Worm (Caenorhabditis elegans) whole organism, young adult: ENCODE results near the gene cpar-1.

Source experiments
- ekl-4 ChIP-seq: fragments of 200-800 bp; sonication (Bioruptor generic); IDR thresholded peaks from 2 replicates; pipeline ENCODE4 v1.3.6; 2022; ENCODE audit warnings: missing genetic modification reagents, missing genetic modification characterization, missing compliant biosample characterization
- repo-1 ChIP-seq: sonication (generic microtip); optimal IDR thresholded peaks from 2 replicates; lab custom pipeline; 2017; ENCODE audit warnings: mild to moderate bottlenecking, missing genetic modification characterization, missing compliant biosample characterization
- sptf-2 ChIP-seq: fragments of 200-800 bp; sonication (Bioruptor generic); optimal IDR thresholded peaks from 2 replicates; lab custom pipeline; 2018; ENCODE audit warnings: mild to moderate bottlenecking, missing genetic modification characterization, missing compliant biosample characterization
- unc-62 ChIP-seq: fragments of 150-350 bp; optimal IDR thresholded peaks from 2 replicates; lab custom pipeline; 2014; ENCODE audit warnings: missing biosample characterization, missing genetic modification reagents, missing genetic modification characterization

DNA sequence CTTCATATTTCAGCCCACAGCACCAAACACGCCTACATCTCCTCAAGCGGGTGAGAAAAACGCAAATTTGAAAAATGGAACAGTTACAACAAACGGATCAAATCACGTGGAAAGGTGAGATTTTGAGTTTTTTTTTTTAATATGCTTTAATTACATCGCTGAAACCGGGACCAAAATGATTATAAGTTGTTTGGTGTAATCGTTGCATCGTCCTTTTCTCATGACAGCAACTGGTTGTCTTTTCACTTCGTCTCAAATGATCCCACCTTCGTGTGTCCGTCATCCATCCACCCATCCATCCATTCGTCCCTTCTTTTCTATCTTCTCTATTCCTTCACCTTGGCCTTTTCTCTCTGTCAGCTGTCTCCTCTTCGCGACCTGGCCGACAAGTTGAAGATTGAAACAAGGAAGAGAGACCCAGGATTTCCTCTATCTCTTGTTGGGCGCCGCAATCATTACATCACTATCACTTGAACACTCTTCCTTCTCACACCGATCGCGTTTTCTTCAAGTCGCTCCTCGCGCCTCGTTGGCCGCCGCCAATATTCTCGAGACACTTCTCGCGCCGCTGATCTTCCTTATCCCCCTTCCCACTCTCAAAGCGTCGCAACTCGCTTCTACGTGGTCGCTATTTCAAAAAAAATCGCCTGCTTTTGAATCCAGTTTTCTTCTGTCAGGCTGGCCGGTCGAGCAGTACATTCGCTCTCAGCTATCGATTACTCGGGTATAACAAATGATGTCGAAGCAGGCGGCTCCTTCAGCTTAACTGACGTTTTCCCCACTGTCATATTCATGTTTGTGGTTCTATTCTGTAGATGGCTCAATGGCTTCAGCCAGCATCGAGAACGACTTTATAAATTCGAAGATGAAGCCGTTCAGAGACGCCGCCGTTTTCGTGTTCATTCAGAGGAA, 23.6 kb downstream of the cpar-1 start:
- TF ChIP-seq ekl-4 (GFP tag; lab: Robert Waterston, UW) (no peak), repo-1 (tag; lab: Kevin White, UChicago) (no peak), unc-62 (GFP tag; lab: Kevin White, UChicago) (no peak), sptf-2 (GFP tag; lab: Kevin White, UChicago) (no peak)
